Worm (Caenorhabditis elegans) whole organism, late embryonic: ENCODE results near the gene gtf-2H5.

ENCODE experiments used
- C38D4.7 ChIP-seq: fragments of 200-800 bp; sonication (Bioruptor generic); optimal IDR thresholded peaks from 2 replicates; lab custom pipeline; 2018; ENCODE audit warnings: mild to moderate bottlenecking, missing genetic modification characterization, moderate library complexity, missing compliant biosample characterization
- Y22D7AL.16 ChIP-seq: sonication (generic microtip); optimal IDR thresholded peaks from 2 replicates; lab custom pipeline; 2016; ENCODE audit warnings: missing genetic modification characterization, missing compliant biosample characterization
- ahr-1 ChIP-seq: sonication (generic microtip); optimal IDR thresholded peaks from 2 replicates; lab custom pipeline; 2016; ENCODE audit warnings: missing genetic modification characterization, missing compliant biosample characterization
- ceh-14 ChIP-seq: sonication (generic microtip); optimal IDR thresholded peaks from 2 replicates; lab custom pipeline; 2016; ENCODE audit warnings: missing genotype, missing genetic modification characterization, missing compliant biosample characterization
- ceh-18 ChIP-seq: sonication (generic microtip); optimal IDR thresholded peaks from 2 replicates; lab custom pipeline; 2016; ENCODE audit warnings: missing genetic modification characterization, missing compliant biosample characterization
- ceh-2 ChIP-seq: sonication (generic microtip); optimal IDR thresholded peaks from 2 replicates; lab custom pipeline; 2016; ENCODE audit warnings: missing genotype, missing genetic modification characterization, missing compliant biosample characterization
- ceh-31 ChIP-seq: sonication (generic microtip); optimal IDR thresholded peaks from 2 replicates; lab custom pipeline; 2016; ENCODE audit warnings: missing genetic modification characterization, missing compliant biosample characterization
- ceh-6 ChIP-seq: fragments of 200-800 bp; sonication (Bioruptor generic); optimal IDR thresholded peaks from 2 replicates; lab custom pipeline; 2018; ENCODE audit warnings: mild to moderate bottlenecking, missing genetic modification characterization, missing compliant biosample characterization
- dmd-4 ChIP-seq: sonication (generic microtip); optimal IDR thresholded peaks from 2 replicates; lab custom pipeline; 2016; ENCODE audit warnings: borderline replicate concordance, missing genetic modification characterization, missing compliant biosample characterization
- ets-4 ChIP-seq: sonication (generic microtip); optimal IDR thresholded peaks from 2 replicates; lab custom pipeline; 2016; ENCODE audit warnings: missing genetic modification characterization, missing compliant biosample characterization
- eyg-1 ChIP-seq: sonication (generic microtip); optimal IDR thresholded peaks from 2 replicates; lab custom pipeline; 2016; ENCODE audit warnings: missing genotype, missing genetic modification characterization, missing compliant biosample characterization
- fkh-10 ChIP-seq: fragments of 150-350 bp; optimal IDR thresholded peaks from 2 replicates; lab custom pipeline; 2014; ENCODE audit warnings: missing biosample characterization, missing genetic modification reagents, missing genetic modification characterization
- gmeb-2 ChIP-seq: sonication (generic microtip); optimal IDR thresholded peaks from 2 replicates; lab custom pipeline; 2016; ENCODE audit warnings: missing genetic modification characterization, inconsistent platforms, missing compliant biosample characterization
- hlh-15 ChIP-seq: sonication (generic microtip); optimal IDR thresholded peaks from 2 replicates; lab custom pipeline; 2016; ENCODE audit warnings: missing genetic modification characterization, missing compliant biosample characterization
- hlh-6 ChIP-seq: sonication (generic microtip); optimal IDR thresholded peaks from 2 replicates; lab custom pipeline; 2016; ENCODE audit warnings: missing genotype, missing genetic modification characterization, missing compliant biosample characterization
- hlh-8 ChIP-seq: sonication (generic microtip); optimal IDR thresholded peaks from 2 replicates; lab custom pipeline; 2016; ENCODE audit warnings: missing genotype, missing genetic modification characterization, missing compliant biosample characterization
- lim-6 ChIP-seq: sonication (generic microtip); optimal IDR thresholded peaks from 2 replicates; lab custom pipeline; 2016; ENCODE audit warnings: missing genetic modification characterization, missing compliant biosample characterization
- lin-11 ChIP-seq: fragments of 200-800 bp; sonication (Bioruptor generic); optimal IDR thresholded peaks from 2 replicates; lab custom pipeline; 2018; ENCODE audit warnings: mild to moderate bottlenecking, missing genetic modification characterization, missing compliant biosample characterization
- madf-2 ChIP-seq: sonication (generic microtip); optimal IDR thresholded peaks from 2 replicates; lab custom pipeline; 2017; ENCODE audit warnings: missing genetic modification characterization, missing compliant biosample characterization
- mec-3 ChIP-seq: sonication (generic microtip); optimal IDR thresholded peaks from 2 replicates; lab custom pipeline; 2016; ENCODE audit warnings: borderline replicate concordance, missing genetic modification characterization, missing compliant biosample characterization
- nhr-11 ChIP-seq: fragments of 150-350 bp; optimal IDR thresholded peaks from 2 replicates; lab custom pipeline; 2014; ENCODE audit warnings: missing biosample characterization, missing genetic modification characterization
- nhr-232 ChIP-seq: sonication (generic microtip); optimal IDR thresholded peaks from 2 replicates; lab custom pipeline; 2016; ENCODE audit warnings: missing genetic modification characterization, missing compliant biosample characterization
- odd-2 ChIP-seq: sonication (generic microtip); optimal IDR thresholded peaks from 2 replicates; lab custom pipeline; 2017; ENCODE audit warnings: antibody characterized with exemption, mild to moderate bottlenecking, missing genetic modification characterization, missing compliant biosample characterization
- pax-1 ChIP-seq: fragments of 150-350 bp; optimal IDR thresholded peaks from 2 replicates; lab custom pipeline; 2014; ENCODE audit warnings: missing biosample characterization, missing genetic modification characterization
- pha-2 ChIP-seq: sonication (generic microtip); optimal IDR thresholded peaks from 2 replicates; lab custom pipeline; 2017; ENCODE audit warnings: mild to moderate bottlenecking, missing genetic modification characterization, missing compliant biosample characterization
- ref-2 ChIP-seq: sonication (generic microtip); optimal IDR thresholded peaks from 2 replicates; lab custom pipeline; 2016; ENCODE audit warnings: missing genetic modification characterization, missing compliant biosample characterization
- rnt-1 ChIP-seq: sonication (generic microtip); optimal IDR thresholded peaks from 2 replicates; lab custom pipeline; 2016; ENCODE audit warnings: missing genetic modification characterization, missing compliant biosample characterization
- sox-2 ChIP-seq: fragments of 200-800 bp; sonication (Bioruptor generic); IDR thresholded peaks from 2 replicates; pipeline ENCODE4 v1.3.6; 2022; ENCODE audit warnings: missing genetic modification reagents, missing genetic modification characterization, missing compliant biosample characterization
- sox-4 ChIP-seq: sonication (generic microtip); optimal IDR thresholded peaks from 2 replicates; lab custom pipeline; 2017; ENCODE audit warnings: mild to moderate bottlenecking, missing genetic modification characterization, inconsistent platforms, missing compliant biosample characterization
- tbx-7 ChIP-seq: sonication (generic microtip); optimal IDR thresholded peaks from 2 replicates; lab custom pipeline; 2016; ENCODE audit warnings: missing genotype, missing genetic modification characterization, missing compliant biosample characterization
- unc-3 ChIP-seq, 2 experiments: fragments of 200-800 bp in 1 of 2; sonication (Bioruptor generic) in 1 of 2; sonication (generic microtip) in 1 of 2; conservative IDR thresholded peaks in 1 of 2; optimal IDR thresholded peaks in 1 of 2; 2 replicates each; pipeline versions ENCODE4 v1.3.6 to Lab custom; 2016 to 2022; ENCODE audit warnings: missing compliant biosample characterization in 2 of 2, missing genetic modification characterization in 2 of 2, missing genetic modification reagents in 1 of 2
- unc-42 ChIP-seq: sonication (generic microtip); optimal IDR thresholded peaks from 2 replicates; lab custom pipeline; 2016; ENCODE audit warnings: missing genotype, missing genetic modification characterization, missing compliant biosample characterization
- unc-55 ChIP-seq: sonication (generic microtip); optimal IDR thresholded peaks from 2 replicates; lab custom pipeline; 2017; ENCODE audit warnings: missing biosample characterization, missing genetic modification reagents, missing genetic modification characterization
- unc-86 ChIP-seq: sonication (generic microtip); optimal IDR thresholded peaks from 2 replicates; lab custom pipeline; 2016; ENCODE audit warnings: missing genetic modification characterization, missing compliant biosample characterization
- ztf-16 ChIP-seq: sonication (generic microtip); optimal IDR thresholded peaks from 2 replicates; lab custom pipeline; 2017; ENCODE audit warnings: missing genetic modification characterization, missing compliant biosample characterization

The gtf-2H5 gene

DNA sequence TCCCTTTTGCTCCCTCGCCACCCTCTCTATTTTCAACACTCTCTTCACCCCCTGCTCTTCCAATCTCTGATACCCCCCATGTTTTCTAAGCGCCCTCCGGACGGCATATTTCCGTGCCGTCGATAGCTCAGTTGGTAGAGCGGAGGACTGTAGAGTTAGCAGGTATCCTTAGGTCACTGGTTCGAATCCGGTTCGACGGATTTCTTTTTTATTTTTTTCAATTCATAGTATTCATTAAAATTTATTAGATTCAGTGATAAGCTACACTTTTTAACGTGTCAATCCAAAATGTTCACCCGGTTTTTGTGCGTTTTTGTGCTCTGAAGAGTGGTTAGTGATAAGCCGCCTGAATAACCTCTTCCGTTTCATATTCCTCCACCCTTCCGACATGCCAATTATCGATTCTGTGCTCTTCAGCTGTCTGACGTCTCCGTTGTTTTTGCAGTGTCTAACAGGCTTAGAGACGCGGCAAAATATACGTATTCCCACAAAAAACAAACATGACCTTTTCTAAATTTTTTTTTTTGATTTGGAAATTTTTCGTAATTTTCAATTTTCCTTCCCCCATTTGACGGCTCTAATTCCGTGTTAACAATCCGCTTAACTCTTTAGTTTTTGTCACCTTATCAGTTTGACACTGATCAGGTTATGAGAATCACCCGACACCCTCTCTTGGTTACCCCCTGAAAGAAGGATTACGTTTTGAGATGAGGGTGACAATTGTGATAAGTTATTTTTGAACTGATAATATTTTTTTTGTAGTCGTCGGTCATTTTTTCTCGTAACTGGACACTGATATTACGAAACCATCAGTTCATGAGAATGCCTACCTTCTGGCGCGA lies 41.9 kb downstream of the gtf-2H5 start (continued):
- no peak for TF ChIP-seq ztf-16 (tag; lab: Kevin White, UChicago)
- TF ChIP-seq unc-42 (tag; lab: Kevin White, UChicago): no peak
- TF ChIP-seq nhr-232 (tag; lab: Kevin White, UChicago): peak; percentile 55
- peak; percentile 67 for TF ChIP-seq pha-2
- TF ChIP-seq rnt-1 (tag; lab: Kevin White, UChicago): no peak
- no peak for TF ChIP-seq odd-2 (tag; lab: Kevin White, UChicago)
- no peak for TF ChIP-seq nhr-11
- TF ChIP-seq ets-4 (tag; lab: Kevin White, UChicago): peak; percentile 30
- TF ChIP-seq unc-86: peak; percentile 52
- TF ChIP-seq ceh-31 (tag; lab: Kevin White, UChicago): peak; percentile 25
- TF ChIP-seq dmd-4 (tag; lab: Kevin White, UChicago): no peak
- peak; percentile 42; the same call in 1 of the 2 replicates for TF ChIP-seq sox-2 (GFP tag; lab: Robert Waterston, UW)
- no peak for TF ChIP-seq tbx-7 (tag; lab: Kevin White, UChicago)
- peak; percentile 24 for TF ChIP-seq Y22D7AL.16 (tag; lab: Kevin White, UChicago)
- TF ChIP-seq C38D4.7 (GFP tag; lab: Kevin White, UChicago): peak; percentile 53
- TF ChIP-seq unc-3 (GFP tag; conservative IDR thresholded peaks at IDR 0.05; lab: Robert Waterston, UW): peak; percentile 23; the same call in 1 of the 2 replicates
- peak; percentile 67 for TF ChIP-seq unc-3 (tag; optimal IDR thresholded peaks at IDR 0.05; lab: Kevin White, UChicago)

DNA sequence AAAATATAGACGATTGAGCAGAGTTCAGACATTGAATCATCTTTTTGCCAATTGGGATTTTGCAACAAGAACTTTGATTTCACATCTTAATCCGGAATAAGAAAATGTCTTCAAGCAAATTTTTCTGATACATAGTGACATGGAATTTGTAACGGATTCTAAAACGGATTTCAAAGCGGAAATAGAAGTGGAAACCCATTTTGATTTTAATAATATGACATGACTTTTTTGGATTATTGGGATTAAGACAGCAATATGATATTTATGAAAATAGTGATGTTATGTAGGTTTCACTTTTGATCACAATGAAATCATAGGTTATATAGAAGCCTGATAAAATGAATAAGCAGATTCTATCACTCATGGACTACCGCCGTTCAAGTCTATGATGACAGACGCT lies 45.2 kb downstream of the gtf-2H5 start:
- TF ChIP-seq unc-3 (GFP tag; conservative IDR thresholded peaks at IDR 0.05; lab: Robert Waterston, UW): no peak
- no peak for TF ChIP-seq unc-3 (tag; optimal IDR thresholded peaks at IDR 0.05; lab: Kevin White, UChicago)
- TF ChIP-seq ceh-18 (tag; lab: Kevin White, UChicago): no peak
- no peak for TF ChIP-seq ceh-31 (tag; lab: Kevin White, UChicago)
- TF ChIP-seq unc-55 (GFP tag; lab: Kevin White, UChicago): no peak
- no peak for TF ChIP-seq sox-2 (GFP tag; lab: Robert Waterston, UW)
- no peak for TF ChIP-seq lim-6 (tag; lab: Kevin White, UChicago)
- no peak for TF ChIP-seq pax-1
- no peak for TF ChIP-seq hlh-8 (tag; lab: Kevin White, UChicago)
- TF ChIP-seq fkh-10 (GFP tag; lab: Kevin White, UChicago): no peak
- TF ChIP-seq hlh-6 (tag; lab: Kevin White, UChicago): no peak
- TF ChIP-seq ceh-14 (tag; lab: Kevin White, UChicago): no peak
- no peak for TF ChIP-seq ref-2 (tag; lab: Kevin White, UChicago)
- no peak for TF ChIP-seq ceh-2 (tag; lab: Kevin White, UChicago)
- no peak for TF ChIP-seq lin-11 (tag; lab: Kevin White, UChicago)
- no peak for TF ChIP-seq tbx-7 (tag; lab: Kevin White, UChicago)
- no peak for TF ChIP-seq eyg-1 (tag; lab: Kevin White, UChicago)
- no peak for TF ChIP-seq hlh-15 (tag; lab: Kevin White, UChicago)
- no peak for TF ChIP-seq unc-42 (tag; lab: Kevin White, UChicago)
- TF ChIP-seq sox-4 (tag; lab: Kevin White, UChicago): no peak
- TF ChIP-seq mec-3 (tag; lab: Kevin White, UChicago): no peak

DNA sequence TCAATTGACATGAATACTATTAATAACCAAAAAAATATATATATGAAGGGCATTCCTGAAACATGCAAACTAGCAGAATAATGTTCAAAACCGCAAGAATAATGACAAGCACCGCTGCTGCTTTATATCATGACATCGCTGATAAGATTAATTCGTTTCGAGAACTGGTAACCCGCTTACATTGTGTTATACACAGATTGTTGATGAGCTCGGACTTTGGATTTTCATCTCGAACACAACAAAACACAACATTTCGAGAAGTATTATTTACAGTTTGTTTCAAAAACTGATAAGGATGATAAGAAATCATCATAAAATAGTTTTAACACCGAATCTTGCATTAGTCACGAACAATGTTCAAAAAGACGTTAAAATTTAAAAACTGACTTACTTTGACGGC lies 46.5 kb downstream of the gtf-2H5 start:
- TF ChIP-seq madf-2 (tag; lab: Kevin White, UChicago) (no peak), ahr-1 (no peak), lin-11 (tag; lab: Kevin White, UChicago) (no peak), ceh-6 (no peak), gmeb-2 (tag; lab: Kevin White, UChicago) (no peak), ceh-18 (tag; lab: Kevin White, UChicago) (no peak), pax-1 (no peak)
- TF ChIP-seq, all 69 proteins: peak for 0
